Worm (Caenorhabditis elegans) whole organism, young adult: Measurements from ENCODE around the gene Y40B10A.9.

Source experiments
- F22D6.2 ChIP-seq: sonication (generic microtip); optimal IDR thresholded peaks from 2 replicates; lab custom pipeline; 2016; ENCODE audit warnings: mild to moderate bottlenecking, missing genetic modification characterization, missing compliant biosample characterization
- F52B5.7 ChIP-seq: sonication (generic microtip); optimal IDR thresholded peaks from 2 replicates; lab custom pipeline; 2016; ENCODE audit warnings: mild to moderate bottlenecking, missing genetic modification characterization, missing compliant biosample characterization
- Y95B8A.8 ChIP-seq: fragments of 200-800 bp; sonication (Bioruptor generic); IDR thresholded peaks from 2 replicates; pipeline ENCODE4 v1.3.6; 2022; ENCODE audit warnings: missing genetic modification reagents, missing genetic modification characterization, missing compliant biosample characterization
- attf-6 ChIP-seq: fragments of 200-800 bp; sonication (Bioruptor generic); IDR thresholded peaks from 2 replicates; pipeline ENCODE4 v1.3.6; 2022; ENCODE audit warnings: missing genetic modification reagents, missing genetic modification characterization, missing compliant biosample characterization
- hlh-26 ChIP-seq: fragments of 200-800 bp; sonication (Bioruptor generic); conservative IDR thresholded peaks from 2 replicates; pipeline ENCODE4 v1.3.6; 2022; ENCODE audit warnings: missing genetic modification reagents, missing genetic modification characterization, missing compliant biosample characterization
- mcd-1 ChIP-seq: fragments of 200-800 bp; sonication (Bioruptor generic); IDR thresholded peaks from 2 replicates; pipeline ENCODE4 v1.3.6; 2022; ENCODE audit warnings: missing genetic modification reagents, missing genetic modification characterization, missing compliant biosample characterization
- somi-1 ChIP-seq: fragments of 200-800 bp; sonication (Bioruptor generic); optimal IDR thresholded peaks from 2 replicates; lab custom pipeline; 2018; ENCODE audit warnings: mild to moderate bottlenecking, missing genetic modification characterization, missing compliant biosample characterization
- unc-130 ChIP-seq: sonication (generic microtip); optimal IDR thresholded peaks from 2 replicates; lab custom pipeline; 2016; ENCODE audit warnings: missing genetic modification reagents, missing genetic modification characterization, missing compliant biosample characterization
- ztf-3 ChIP-seq: fragments of 200-800 bp; sonication (Bioruptor generic); optimal IDR thresholded peaks from 2 replicates; lab custom pipeline; 2018; ENCODE audit warnings: mild to moderate bottlenecking, missing genetic modification characterization, missing compliant biosample characterization

The Y40B10A.9 gene

DNA sequence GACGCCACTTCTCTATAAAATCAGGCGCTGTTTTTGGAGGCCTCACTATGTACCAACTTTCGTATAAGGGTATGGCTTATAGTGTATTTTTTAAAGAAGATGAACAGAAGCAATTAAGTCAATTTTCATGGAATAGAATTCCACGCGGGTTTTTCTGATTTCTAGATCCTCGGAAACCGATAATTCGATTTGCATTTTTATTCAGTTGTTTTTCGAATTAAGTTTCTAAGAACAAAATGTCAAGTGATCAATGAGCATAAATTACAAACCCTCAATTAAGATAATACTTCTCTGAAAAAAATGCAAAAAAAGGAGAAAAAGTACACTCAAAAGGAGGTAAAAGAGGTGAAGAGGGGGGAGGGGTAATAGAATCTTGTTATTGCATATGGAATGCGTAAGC lies 51.4 kb downstream of the Y40B10A.9 start:
- TF ChIP-seq attf-6 (GFP tag; lab: Robert Waterston, UW) (no peak), mcd-1 (GFP tag; lab: Robert Waterston, UW) (no peak), Y95B8A.8 (GFP tag; lab: Robert Waterston, UW) (no peak), ztf-3 (GFP tag; lab: Kevin White, UChicago) (no peak), hlh-26 (GFP tag; lab: Robert Waterston, UW) (no peak), F22D6.2 (tag; lab: Kevin White, UChicago) (no peak), unc-130 (GFP tag; lab: Kevin White, UChicago) (no peak), F52B5.7 (no peak), somi-1 (no peak)
- TF ChIP-seq, all 124 proteins: peak for 0
